Fruit fly (Drosophila melanogaster) whole organism, embryonic: ENCODE results near the gene Muc30E.

Experiments
- Bteb2 ChIP-seq: fragments of 200-800 bp; sonication (Bioruptor generic); optimal IDR thresholded peaks from 2 replicates; lab custom pipeline; 2016; ENCODE audit warnings: missing biosample characterization, missing genetic modification characterization
- C15 ChIP-seq: fragments of 200-800 bp; sonication (Bioruptor generic); IDR thresholded peaks from 3 replicates; pipeline ENCODE4 v1.3.6; 2022; ENCODE audit warnings: missing biosample characterization, missing genetic modification characterization
- CG11560 ChIP-seq: fragments of 200-800 bp; sonication (Bioruptor generic); IDR thresholded peaks from 3 replicates; pipeline ENCODE4 v1.3.6; 2022; ENCODE audit warnings: missing biosample characterization, missing genetic modification characterization
- CG12071 ChIP-seq: fragments of 200-800 bp; sonication (Bioruptor generic); optimal IDR thresholded peaks from 3 replicates; lab custom pipeline; 2018; ENCODE audit warnings: missing biosample characterization, mild to moderate bottlenecking, missing genetic modification characterization
- CG12942 ChIP-seq: fragments of 200-800 bp; sonication (Bioruptor generic); optimal IDR thresholded peaks from 3 replicates; lab custom pipeline; 2016; ENCODE audit warnings: missing biosample characterization, missing genetic modification characterization
- CG13123 ChIP-seq: fragments of 200-800 bp; sonication (Bioruptor generic); optimal IDR thresholded peaks from 2 replicates; lab custom pipeline; 2016; ENCODE audit warnings: missing biosample characterization, missing genetic modification characterization
- CG13296 ChIP-seq: fragments of 200-800 bp; sonication (Bioruptor generic); optimal IDR thresholded peaks from 3 replicates; lab custom pipeline; 2018; ENCODE audit warnings: missing biosample characterization, mild to moderate bottlenecking, missing genetic modification characterization
- CG13624 ChIP-seq: fragments of 200-800 bp; sonication (Bioruptor generic); optimal IDR thresholded peaks from 2 replicates; lab custom pipeline; 2016; ENCODE audit warnings: missing biosample characterization, missing genetic modification characterization
- CG14860 ChIP-seq: fragments of 200-800 bp; sonication (Bioruptor generic); IDR thresholded peaks from 3 replicates; pipeline ENCODE4 v1.3.6; 2022; ENCODE audit warnings: missing biosample characterization, missing genetic modification characterization; ENCODE audit not compliant: partially characterized antibody
- CG15696 ChIP-seq: fragments of 200-800 bp; sonication (Bioruptor generic); optimal IDR thresholded peaks from 2 replicates; lab custom pipeline; 2019; ENCODE audit warnings: missing biosample characterization, mild to moderate bottlenecking, missing genetic modification characterization, moderate library complexity
- CG17829 ChIP-seq: fragments of 200-800 bp; optimal IDR thresholded peaks from 2 replicates; lab custom pipeline; 2019; ENCODE audit warnings: missing biosample characterization, mild to moderate bottlenecking, missing genetic modification characterization, moderate library complexity
- CG18764 ChIP-seq: fragments of 200-800 bp; sonication (Bioruptor generic); optimal IDR thresholded peaks from 3 replicates; lab custom pipeline; 2016; ENCODE audit warnings: missing biosample characterization, missing genetic modification characterization
- CG2116 ChIP-seq: fragments of 200-800 bp; sonication (Bioruptor generic); optimal IDR thresholded peaks from 3 replicates; lab custom pipeline; 2018; ENCODE audit warnings: missing biosample characterization, mild to moderate bottlenecking, missing genetic modification characterization
- CG3726 ChIP-seq: fragments of 200-800 bp; sonication (Bioruptor generic); IDR thresholded peaks from 3 replicates; pipeline ENCODE4, ENCODE4 v1.3.6; 2022; ENCODE audit warnings: missing biosample characterization, missing genetic modification characterization
- CG4360 ChIP-seq: fragments of 200-800 bp; sonication (Bioruptor generic); IDR thresholded peaks from 2 replicates; pipeline ENCODE4 v1.3.6; 2022; ENCODE audit warnings: missing biosample characterization, missing genetic modification characterization
- CG4730 ChIP-seq: fragments of 200-800 bp; sonication (Bioruptor generic); IDR thresholded peaks from 2 replicates; pipeline ENCODE4 v1.3.6; 2022; ENCODE audit warnings: missing biosample characterization, missing genetic modification characterization
- CG6791 ChIP-seq: fragments of 200-800 bp; sonication (Bioruptor generic); IDR thresholded peaks from 3 replicates; pipeline ENCODE4 v1.3.6; 2022; ENCODE audit warnings: missing biosample characterization, missing genetic modification characterization; ENCODE audit not compliant: partially characterized antibody
- CG7963 ChIP-seq: fragments of 200-800 bp; sonication (Bioruptor generic); IDR thresholded peaks from 3 replicates; pipeline ENCODE4 v1.3.6; 2022; ENCODE audit warnings: missing biosample characterization, missing genetic modification characterization; ENCODE audit not compliant: partially characterized antibody
- CG8388 ChIP-seq: fragments of 200-800 bp; sonication (Bioruptor generic); optimal IDR thresholded peaks from 2 replicates; lab custom pipeline; 2019; ENCODE audit warnings: missing biosample characterization, mild to moderate bottlenecking, missing genetic modification characterization, moderate library complexity
- CG8478 ChIP-seq: fragments of >200 bp; optimal IDR thresholded peaks from 2 replicates; lab custom pipeline; 2018
- CkIIα-i1 ChIP-seq: fragments of 200-800 bp; sonication (Bioruptor generic); IDR thresholded peaks from 2 replicates; pipeline ENCODE4 v1.3.6; 2022; ENCODE audit warnings: missing biosample characterization, missing genetic modification characterization
- Dip3 ChIP-seq: fragments of 200-800 bp; sonication (Bioruptor generic); optimal IDR thresholded peaks from 3 replicates; lab custom pipeline; 2016; ENCODE audit warnings: missing biosample characterization, missing genetic modification characterization
- Dll ChIP-seq: fragments of 200-800 bp; sonication (Bioruptor generic); IDR thresholded peaks from 4 replicates; pipeline ENCODE4 v1.3.6; 2022; ENCODE audit warnings: missing biosample characterization, missing genetic modification characterization; ENCODE audit not compliant: partially characterized antibody
- Dref ChIP-seq: fragments of 200-800 bp; sonication (Bioruptor generic); IDR thresholded peaks from 2 replicates; pipeline ENCODE4 v1.3.6; 2022; ENCODE audit warnings: missing biosample characterization, missing genetic modification characterization
- E2f2 ChIP-seq: fragments of 200-800 bp; sonication (Bioruptor generic); IDR thresholded peaks from 2 replicates; pipeline ENCODE4 v1.3.6; 2022; ENCODE audit warnings: missing biosample characterization, missing genetic modification characterization
- H2.0 ChIP-seq: fragments of 200-800 bp; sonication (Bioruptor generic); IDR thresholded peaks from 2 replicates; pipeline ENCODE4 v1.3.6; 2022; ENCODE audit warnings: missing biosample characterization, missing genetic modification characterization
- HLH4C ChIP-seq: fragments of 200-800 bp; sonication (Bioruptor generic); IDR thresholded peaks from 3 replicates; pipeline ENCODE4 v1.3.6; 2022; ENCODE audit warnings: missing biosample characterization, missing genetic modification characterization; ENCODE audit not compliant: partially characterized antibody
- Hey ChIP-seq: fragments of 200-800 bp; sonication (Bioruptor generic); optimal IDR thresholded peaks from 3 replicates; lab custom pipeline; 2018; ENCODE audit warnings: missing biosample characterization, mild to moderate bottlenecking, missing genetic modification characterization
- MBD-R2 ChIP-seq: fragments of 200-800 bp; sonication (Bioruptor generic); IDR thresholded peaks from 2 replicates; pipeline ENCODE4 v1.3.6; 2022; ENCODE audit warnings: missing biosample characterization, missing genetic modification characterization
- Neu2 ChIP-seq: fragments of 200-800 bp; sonication (Bioruptor generic); optimal IDR thresholded peaks from 3 replicates; lab custom pipeline; 2016; ENCODE audit warnings: missing biosample characterization, missing genetic modification characterization, borderline replicate concordance
- Sry-δ ChIP-seq: fragments of 200-800 bp; sonication (Bioruptor generic); optimal IDR thresholded peaks from 2 replicates; lab custom pipeline; 2016; ENCODE audit warnings: missing biosample characterization, missing genetic modification characterization
- ato ChIP-seq: fragments of 200-800 bp; sonication (Bioruptor generic); IDR thresholded peaks from 2 replicates; pipeline ENCODE4 v1.3.6; 2022; ENCODE audit warnings: missing biosample characterization, missing genetic modification characterization; ENCODE audit not compliant: partially characterized antibody
- chif ChIP-seq, 2 experiments: fragments of 200-800 bp; sonication (Bioruptor generic); optimal IDR thresholded peaks; 3 replicates each; lab custom pipeline; 2016; ENCODE audit warnings: missing biosample characterization in 2 of 2, missing genetic modification characterization in 2 of 2
- chm ChIP-seq: fragments of 200-800 bp; sonication (Bioruptor generic); IDR thresholded peaks from 2 replicates; pipeline ENCODE4 v1.3.6; 2022; ENCODE audit warnings: missing biosample characterization, missing genetic modification characterization
- crp ChIP-seq, 2 experiments: fragments of 200-800 bp; sonication (Bioruptor generic); optimal IDR thresholded peaks; 2 replicates in 1 of 2; 3 replicates in 1 of 2; lab custom pipeline; 2017; ENCODE audit warnings: missing biosample characterization in 2 of 2, missing genetic modification characterization in 2 of 2, mild to moderate bottlenecking in 1 of 2, moderate library complexity in 1 of 2
- dimm ChIP-seq: fragments of 200-800 bp; sonication (Bioruptor generic); IDR thresholded peaks from 2 replicates; pipeline ENCODE4 v1.3.6; 2022; ENCODE audit warnings: missing biosample characterization, missing genetic modification characterization
- dm ChIP-seq: fragments of 200-800 bp; sonication (Bioruptor generic); optimal IDR thresholded peaks from 3 replicates; lab custom pipeline; 2016; ENCODE audit warnings: missing biosample characterization, missing genetic modification characterization
- ewg ChIP-seq: fragments of 200-800 bp; sonication (Bioruptor generic); optimal IDR thresholded peaks from 3 replicates; lab custom pipeline; 2017; ENCODE audit warnings: mild to moderate bottlenecking, missing biosample characterization, missing genetic modification reagents, missing genetic modification characterization
- exex ChIP-seq: fragments of 200-800 bp; sonication (Bioruptor generic); optimal IDR thresholded peaks from 4 replicates; lab custom pipeline; 2018; ENCODE audit warnings: missing biosample characterization, mild to moderate bottlenecking, missing genetic modification characterization, moderate library complexity
- fd102C ChIP-seq: fragments of 200-800 bp; sonication (Bioruptor generic); optimal IDR thresholded peaks from 2 replicates; lab custom pipeline; 2018; ENCODE audit warnings: missing biosample characterization, mild to moderate bottlenecking, missing genetic modification characterization, moderate library complexity
- grau ChIP-seq: fragments of 200-800 bp; optimal IDR thresholded peaks from 3 replicates; lab custom pipeline; 2019; ENCODE audit warnings: missing biosample characterization, mild to moderate bottlenecking, missing genetic modification characterization, moderate library complexity
- inv ChIP-seq: fragments of 200-800 bp; sonication (Bioruptor generic); IDR thresholded peaks from 2 replicates; pipeline ENCODE4 v1.3.6; 2022; ENCODE audit warnings: missing biosample characterization, missing genetic modification characterization; ENCODE audit not compliant: partially characterized antibody
- jing ChIP-seq: fragments of 200-800 bp; sonication (Bioruptor generic); optimal IDR thresholded peaks from 2 replicates; lab custom pipeline; 2018; ENCODE audit warnings: missing biosample characterization, mild to moderate bottlenecking, missing genetic modification characterization
- jumu ChIP-seq: fragments of 200-800 bp; sonication (Bioruptor generic); optimal IDR thresholded peaks from 3 replicates; lab custom pipeline; 2016; ENCODE audit warnings: missing biosample characterization, missing genetic modification characterization
- nerfin-2 ChIP-seq: fragments of 200-800 bp; sonication (Bioruptor generic); IDR thresholded peaks from 2 replicates; pipeline ENCODE4 v1.3.6; 2022; ENCODE audit warnings: missing biosample characterization, missing genetic modification characterization; ENCODE audit not compliant: partially characterized antibody
- peb ChIP-seq: fragments of 200-800 bp; sonication (Bioruptor generic); IDR thresholded peaks from 2 replicates; pipeline ENCODE4 v1.3.6; 2022; ENCODE audit warnings: missing biosample characterization, missing genetic modification characterization
- pzg ChIP-seq: fragments of 200-800 bp; sonication (Bioruptor generic); optimal IDR thresholded peaks from 3 replicates; lab custom pipeline; 2018; ENCODE audit warnings: missing biosample characterization, mild to moderate bottlenecking, missing genetic modification characterization, moderate library complexity
- sna ChIP-seq: fragments of 200-800 bp; sonication (Bioruptor generic); IDR thresholded peaks from 2 replicates; pipeline ENCODE4 v1.3.6; 2022; ENCODE audit warnings: missing biosample characterization, missing genetic modification characterization; ENCODE audit not compliant: partially characterized antibody
- tll ChIP-seq, 2 experiments: fragments of 200-800 bp in 1 of 2; fragments of >200 bp in 1 of 2; sonication (Bioruptor generic) in 1 of 2; optimal IDR thresholded peaks; 2 replicates each; lab custom pipeline; 2017 to 2019; ENCODE audit warnings: missing biosample characterization in 2 of 2, missing genetic modification characterization in 2 of 2, mild to moderate bottlenecking in 1 of 2, moderate library complexity in 1 of 2
- usp ChIP-seq: fragments of >200 bp; optimal IDR thresholded peaks from 2 replicates; lab custom pipeline; 2017; ENCODE audit warnings: missing biosample characterization, missing genetic modification characterization
- zfh1 ChIP-seq: fragments of 200-800 bp; sonication (Bioruptor generic); IDR thresholded peaks from 3 replicates; pipeline ENCODE4 v1.3.6; 2022; ENCODE audit warnings: missing biosample characterization, missing genetic modification characterization

Muc30E gene

DNA sequence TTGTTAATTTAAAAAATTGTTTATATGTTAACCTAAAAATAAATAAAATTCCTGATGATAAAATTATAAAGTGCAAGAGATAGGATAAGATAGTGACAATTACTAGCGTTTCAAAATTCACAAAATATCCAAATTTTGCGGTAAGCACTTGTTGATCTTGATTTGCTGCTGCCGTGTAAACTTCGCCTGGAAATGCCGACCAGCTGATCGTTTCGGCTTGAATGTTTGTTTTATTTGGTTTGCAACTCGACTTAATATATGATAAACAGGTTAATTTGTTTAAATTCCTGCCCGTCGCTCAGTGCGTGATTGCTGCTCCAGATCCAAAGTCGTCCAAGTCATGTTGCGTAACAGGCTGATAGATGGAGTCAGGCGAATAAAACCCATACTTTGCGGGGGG is 18.5 kb upstream of the Muc30E start, which contains the start of gene CG4592 (continued):
- TF ChIP-seq Bteb2 (GFP tag; lab: Kevin White, UChicago), result peak; percentile 28
- TF ChIP-seq grau (tag; lab: Kevin White, UChicago), result no peak
- TF ChIP-seq Dll, result no peak
- TF ChIP-seq usp (GFP tag; lab: Kevin White, UChicago), result no peak
- peak; percentile 66 for TF ChIP-seq H2.0 (GFP tag; lab: Robert Waterston, UW)
- TF ChIP-seq tll (GFP tag; optimal IDR thresholded peaks at IDR 0.05; lab: Kevin White, UChicago), result no peak
- TF ChIP-seq ewg (GFP tag; lab: Kevin White, UChicago), result no peak
- TF ChIP-seq Hey (tag; lab: Kevin White, UChicago), result no peak
- no peak for TF ChIP-seq Sry-δ
- TF ChIP-seq CkIIα-i1 (GFP tag; lab: Robert Waterston, UW), result no peak
- TF ChIP-seq chm (GFP tag; lab: Robert Waterston, UW), result peak; percentile 90
- peak; percentile 65 for TF ChIP-seq CG17829 (tag; lab: Kevin White, UChicago)
- no peak for TF ChIP-seq dimm
- no peak for TF ChIP-seq CG4730
- TF ChIP-seq peb (GFP tag; lab: Robert Waterston, UW), result no peak
- peak; percentile 30 for TF ChIP-seq CG12071
- peak; percentile 39 for TF ChIP-seq CG15696 (tag; lab: Kevin White, UChicago)
- no peak for TF ChIP-seq CG3726 (GFP tag; lab: Robert Waterston, UW)
- no peak for TF ChIP-seq CG4360
- TF ChIP-seq Neu2 (GFP tag; lab: Kevin White, UChicago), result no peak
- peak; percentile 18 for TF ChIP-seq Dip3 (GFP tag; lab: Kevin White, UChicago)
- TF ChIP-seq fd102C, result no peak

DNA sequence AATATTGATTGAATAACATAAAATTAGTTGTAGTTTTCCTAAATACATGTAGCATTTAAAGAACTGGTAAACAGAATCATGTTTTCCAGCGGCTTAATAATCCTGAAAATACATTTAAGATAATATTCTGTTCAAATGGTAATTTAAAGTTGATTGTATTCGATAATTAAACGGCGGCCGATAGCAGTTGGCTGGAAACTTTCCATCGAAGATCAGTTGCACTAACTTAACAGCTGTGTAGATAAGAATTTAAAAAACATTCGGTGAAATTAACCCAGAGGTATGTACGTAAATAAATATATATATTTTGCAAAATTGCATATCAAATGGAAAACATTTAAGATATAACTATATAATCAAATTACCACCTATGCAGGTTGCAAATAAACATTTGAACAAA is 17.0 kb upstream of the Muc30E start, which contains the start of gene CG4594:
CG4594 (plus strand) TSS at position 212 of the 400 bp plus-strand sequence.
- peak; percentile 41; the same call in 1 of the 2 replicates for TF ChIP-seq nerfin-2
- no peak for TF ChIP-seq CG18764 (GFP tag; lab: Kevin White, UChicago)
- no peak for TF ChIP-seq grau (tag; lab: Kevin White, UChicago)
- TF ChIP-seq pzg (GFP tag; lab: Kevin White, UChicago), result peak; percentile 17
- no peak for TF ChIP-seq jing (GFP tag; lab: Kevin White, UChicago)
- TF ChIP-seq CG7963 (GFP tag; lab: Robert Waterston, UW), result peak; percentile 13; the same call in 2 of the 3 replicates
- TF ChIP-seq inv (GFP tag; lab: Robert Waterston, UW), result no peak
- no peak for TF ChIP-seq zfh1
- peak; percentile 80 for TF ChIP-seq E2f2
- TF ChIP-seq CG6791, result peak; percentile 15; the same call in 2 of the 3 replicates
- TF ChIP-seq exex, result peak; percentile 22
- 0 out of 2 replicates have a peak, but pooled peaks have one; percentile 8 for TF ChIP-seq MBD-R2 (GFP tag; lab: Robert Waterston, UW)
- peak; percentile 23; the same call in 1 of the 3 replicates for TF ChIP-seq HLH4C (GFP tag; lab: Robert Waterston, UW)
- TF ChIP-seq CG13296 (GFP tag; lab: Kevin White, UChicago), result no peak
- TF ChIP-seq CG12942 (GFP tag; lab: Kevin White, UChicago), result no peak
- peak; percentile 92 for TF ChIP-seq CG11560
- TF ChIP-seq ato, result no peak
- TF ChIP-seq CG14860 (GFP tag; lab: Robert Waterston, UW), result 0 out of 3 replicates have a peak, but pooled peaks have one; percentile 12
- TF ChIP-seq CG13624, result no peak
- no peak for TF ChIP-seq CG13123 (GFP tag; lab: Kevin White, UChicago)
- TF ChIP-seq dm, result no peak
- no peak for TF ChIP-seq CG8478
- no peak for TF ChIP-seq C15 (GFP tag; lab: Robert Waterston, UW)
- TF ChIP-seq CG8388 (GFP tag; lab: Kevin White, UChicago), result no peak
- TF ChIP-seq chif (GFP tag; optimal IDR thresholded peaks at IDR 0.05; lab: Kevin White, UChicago), result no peak
- TF ChIP-seq crp (GFP tag; optimal IDR thresholded peaks at IDR 0.05; lab: Kevin White, UChicago), result peak in 1 of 2 experiments; percentile 71
- TF ChIP-seq CG2116 (GFP tag; lab: Kevin White, UChicago), result peak; percentile 3
- no peak for TF ChIP-seq sna (GFP tag; lab: Robert Waterston, UW)
- TF ChIP-seq jumu (GFP tag; lab: Kevin White, UChicago), result no peak
- TF ChIP-seq Dref (GFP tag; lab: Robert Waterston, UW), result peak; percentile 66
